Worm (Caenorhabditis elegans): Measurements from ENCODE around the gene C12D12.1.

The C12D12.1 gene

DNA sequence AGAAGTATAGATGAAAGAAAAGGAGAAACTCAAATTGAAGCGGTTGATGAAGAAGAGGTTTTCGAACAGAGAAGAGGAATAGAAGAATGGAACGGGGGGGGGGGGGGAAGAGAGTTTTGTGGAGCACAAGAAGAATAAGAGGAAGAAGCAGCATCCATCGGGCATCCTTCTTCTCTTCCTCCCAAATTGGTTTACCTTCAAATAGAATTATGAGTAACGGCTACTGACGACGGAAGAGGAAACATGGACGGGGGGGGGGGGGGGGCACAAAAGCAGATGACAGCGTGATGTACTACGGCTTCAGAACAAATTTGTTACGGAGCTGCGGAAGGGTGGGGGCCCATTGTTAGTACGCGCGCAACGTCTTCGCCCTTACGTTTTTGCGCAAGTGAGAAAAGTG is 29.7 kb upstream of the C12D12.1 start:
- TF ChIP-seq zfh-2 (GFP tag; conservative IDR thresholded peaks at IDR 0.05), result peak; percentile 77
- no peak for TF ChIP-seq fkh-3 (tag; optimal IDR thresholded peaks at IDR 0.05)
- TF ChIP-seq somi-1 (GFP tag; optimal IDR thresholded peaks at IDR 0.05), result peak; percentile 8

DNA sequence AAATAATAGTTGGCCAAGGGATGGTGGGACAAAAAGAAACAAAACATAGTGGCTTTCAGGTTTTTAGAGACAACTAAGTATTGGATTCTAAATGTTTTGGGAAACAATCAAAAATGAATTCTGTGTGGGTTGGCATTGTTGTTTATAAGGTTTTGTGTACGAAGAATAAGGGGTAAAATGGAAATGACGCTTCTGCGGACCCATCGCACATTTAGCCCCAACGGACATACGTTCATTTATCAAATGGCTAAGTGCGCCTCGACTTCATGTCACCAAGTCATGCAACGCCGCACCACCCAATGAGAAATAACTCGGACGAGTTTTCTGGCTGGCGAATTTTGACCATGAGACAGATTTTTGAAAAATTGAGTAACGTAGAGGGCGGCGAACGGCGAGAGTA is 28.7 kb upstream of the C12D12.1 start:
- TF ChIP-seq F57C9.4 (tag; optimal IDR thresholded peaks at IDR 0.05) (no peak), Y56A3A.18 (GFP tag; IDR thresholded peaks at IDR 0.05) (no peak), F39B2.1 (GFP tag; IDR thresholded peaks at IDR 0.05) (no peak), mxl-1 (tag; optimal IDR thresholded peaks at IDR 0.05) (no peak), nfya-2 (GFP tag; IDR thresholded peaks at IDR 0.05) (no peak), aptf-3 (GFP tag; IDR thresholded peaks at IDR 0.05) (no peak), nhr-90 (tag; optimal IDR thresholded peaks at IDR 0.05) (no peak), rec-8 (tag; optimal IDR thresholded peaks at IDR 0.05) (no peak), ztf-6 (GFP tag; IDR thresholded peaks at IDR 0.05) (no peak), Y67H2A.10 (GFP tag; conservative IDR thresholded peaks at IDR 0.05) (no peak), bed-1 (GFP tag; IDR thresholded peaks at IDR 0.05) (no peak), ztf-28 (GFP tag; IDR thresholded peaks at IDR 0.05) (no peak), let-526 (GFP tag; IDR thresholded peaks at IDR 0.05) (no peak)

DNA sequence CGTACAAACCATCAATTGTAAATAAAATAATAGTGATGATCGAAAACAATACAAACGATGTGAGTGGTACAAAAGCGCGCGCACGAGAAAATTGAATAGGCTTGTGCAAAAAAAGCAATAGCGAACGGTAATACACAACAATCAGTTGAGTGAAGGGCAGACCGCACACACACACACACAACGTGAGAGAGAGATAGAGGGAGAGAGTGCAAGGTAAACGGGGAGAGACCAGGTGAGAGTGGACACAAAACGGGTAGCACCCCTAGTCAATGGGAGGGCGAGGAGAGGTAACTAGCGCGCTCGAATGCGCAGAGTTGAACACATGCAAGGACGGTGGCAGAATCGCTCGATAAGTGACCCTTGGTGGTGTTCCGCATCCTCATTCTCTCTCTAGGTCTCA is 26.8 kb upstream of the C12D12.1 start:
- TF ChIP-seq ets-4 (GFP tag; optimal IDR thresholded peaks at IDR 0.05) (peak; percentile 64), nhr-179 (tag; optimal IDR thresholded peaks at IDR 0.05) (no peak), F39B2.1 (GFP tag; IDR thresholded peaks at IDR 0.05) (no peak), ceh-27 (GFP tag; optimal IDR thresholded peaks at IDR 0.05) (peak; percentile 38), athp-1 (tag; optimal IDR thresholded peaks at IDR 0.05) (no peak), ztf-28 (GFP tag; IDR thresholded peaks at IDR 0.05) (no peak), hsf-1 (GFP tag; IDR thresholded peaks at IDR 0.05) (no peak), rcor-1 (GFP tag; IDR thresholded peaks at IDR 0.05) (no peak), F57C9.4 (tag; optimal IDR thresholded peaks at IDR 0.05) (no peak), cebp-2 (GFP tag; IDR thresholded peaks at IDR 0.05) (no peak), unc-62 (GFP tag; optimal IDR thresholded peaks at IDR 0.05) (no peak), akir-1 (GFP tag; optimal IDR thresholded peaks at IDR 0.05) (peak; percentile 22), hmg-1.2 (GFP tag; IDR thresholded peaks at IDR 0.05) (peak; percentile 42; the same call in 1 of the 2 replicates), Y95B8A.8 (GFP tag; IDR thresholded peaks at IDR 0.05) (no peak), dpff-1 (tag; optimal IDR thresholded peaks at IDR 0.05) (no peak), F10E7.11 (tag; optimal IDR thresholded peaks at IDR 0.05) (no peak), hmg-20 (GFP tag; IDR thresholded peaks at IDR 0.05) (0 out of 2 replicates have a peak, but pooled peaks have one; percentile 22), egrh-3 (GFP tag; IDR thresholded peaks at IDR 0.05) (no peak), cebp-1 (GFP tag; IDR thresholded peaks at IDR 0.05) (peak; percentile 23; the same call in 1 of the 2 replicates), cebp-1 (tag; optimal IDR thresholded peaks at IDR 0.05) (peak; percentile 45), dox-1 (GFP tag; IDR thresholded peaks at IDR 0.05) (peak; percentile 47), aptf-2 (GFP tag; conservative IDR thresholded peaks at IDR 0.05) (no peak), ceh-91 (GFP tag; IDR thresholded peaks at IDR 0.05) (no peak), lag-1 (GFP tag; IDR thresholded peaks at IDR 0.05) (no peak), Y53G8AR.9 (GFP tag; conservative IDR thresholded peaks at IDR 0.05) (no peak), B0035.1 (tag; optimal IDR thresholded peaks at IDR 0.05) (no peak), K11D2.4 (GFP tag; IDR thresholded peaks at IDR 0.05) (no peak), zfh-2 (GFP tag; conservative IDR thresholded peaks at IDR 0.05) (peak; percentile 81), ceh-79 (tag; optimal IDR thresholded peaks at IDR 0.05) (no peak), bed-2 (GFP tag; IDR thresholded peaks at IDR 0.05) (no peak), madf-10 (tag; optimal IDR thresholded peaks at IDR 0.05) (no peak), nhr-80 (tag; optimal IDR thresholded peaks at IDR 0.05) (peak; percentile 82)

Data from whole organism, young adult.